Fruit fly (Drosophila melanogaster) whole organism, embryonic: ENCODE data around the gene fog.

Source experiments
- Aef1 ChIP-seq: fragments of 200-800 bp; sonication (Bioruptor generic); IDR thresholded peaks from 3 replicates; pipeline ENCODE4 v1.3.6; 2022; ENCODE audit warnings: missing biosample characterization, missing genetic modification characterization
- Asciz ChIP-seq: fragments of 200-800 bp; sonication (Bioruptor generic); optimal IDR thresholded peaks from 2 replicates; lab custom pipeline; 2017; ENCODE audit warnings: missing biosample characterization, mild to moderate bottlenecking, missing genetic modification characterization, missing genetic modification reagents
- B-H1 ChIP-seq: fragments of 200-800 bp; sonication (Bioruptor generic); IDR thresholded peaks from 3 replicates; pipeline ENCODE4 v1.3.6; 2022; ENCODE audit warnings: missing biosample characterization, missing genetic modification characterization
- CG10959 ChIP-seq: fragments of 200-800 bp; sonication (Bioruptor generic); IDR thresholded peaks from 2 replicates; pipeline ENCODE4 v1.3.6; 2022; ENCODE audit warnings: missing biosample characterization, missing genetic modification characterization
- CG11247 ChIP-seq: fragments of 200-800 bp; sonication (Bioruptor generic); IDR thresholded peaks from 2 replicates; pipeline ENCODE4 v1.3.6; 2022; ENCODE audit warnings: missing biosample characterization, missing genetic modification characterization
- CG11456 ChIP-seq: fragments of 200-800 bp; sonication (Bioruptor generic); IDR thresholded peaks from 3 replicates; pipeline ENCODE4 v1.3.6; 2022; ENCODE audit warnings: missing biosample characterization, missing genetic modification characterization
- CG11695 ChIP-seq: fragments of 200-800 bp; sonication (Bioruptor generic); IDR thresholded peaks from 3 replicates; pipeline ENCODE4 v1.3.6; 2022; ENCODE audit warnings: missing biosample characterization, missing genetic modification characterization
- CG12236 ChIP-seq: fragments of 200-800 bp; sonication (Bioruptor generic); optimal IDR thresholded peaks from 2 replicates; lab custom pipeline; 2016; ENCODE audit warnings: missing biosample characterization, missing genetic modification characterization
- CG12942 ChIP-seq: fragments of 200-800 bp; sonication (Bioruptor generic); optimal IDR thresholded peaks from 3 replicates; lab custom pipeline; 2016; ENCODE audit warnings: missing biosample characterization, missing genetic modification characterization
- CG14860 ChIP-seq: fragments of 200-800 bp; sonication (Bioruptor generic); IDR thresholded peaks from 3 replicates; pipeline ENCODE4 v1.3.6; 2022; ENCODE audit warnings: missing biosample characterization, missing genetic modification characterization; ENCODE audit not compliant: partially characterized antibody
- CG1529 ChIP-seq: fragments of 200-800 bp; sonication (Bioruptor generic); optimal IDR thresholded peaks from 3 replicates; lab custom pipeline; 2018; ENCODE audit warnings: missing biosample characterization, missing genetic modification characterization
- CG1647 ChIP-seq: fragments of 200-800 bp; sonication (Bioruptor generic); optimal IDR thresholded peaks from 3 replicates; lab custom pipeline; 2016; ENCODE audit warnings: missing biosample characterization, missing genetic modification characterization
- CG18476 ChIP-seq: fragments of 200-800 bp; sonication (Bioruptor generic); optimal IDR thresholded peaks from 2 replicates; lab custom pipeline; 2016; ENCODE audit warnings: missing biosample characterization, mild to moderate bottlenecking, missing genetic modification characterization
- CG30431 ChIP-seq: fragments of 200-800 bp; sonication (Bioruptor generic); optimal IDR thresholded peaks from 2 replicates; lab custom pipeline; 2017; ENCODE audit warnings: missing biosample characterization, missing genetic modification characterization
- CG33557 ChIP-seq: fragments of 200-800 bp; sonication (Bioruptor generic); optimal IDR thresholded peaks from 2 replicates; lab custom pipeline; 2019; ENCODE audit warnings: missing biosample characterization, mild to moderate bottlenecking, missing genetic modification characterization, moderate library complexity
- CG3995 ChIP-seq: fragments of 200-800 bp; sonication (Bioruptor generic); optimal IDR thresholded peaks from 3 replicates; lab custom pipeline; 2016; ENCODE audit warnings: missing biosample characterization, missing genetic modification characterization
- CG4360 ChIP-seq: fragments of 200-800 bp; sonication (Bioruptor generic); IDR thresholded peaks from 2 replicates; pipeline ENCODE4 v1.3.6; 2022; ENCODE audit warnings: missing biosample characterization, missing genetic modification characterization
- CG4730 ChIP-seq: fragments of 200-800 bp; sonication (Bioruptor generic); IDR thresholded peaks from 2 replicates; pipeline ENCODE4 v1.3.6; 2022; ENCODE audit warnings: missing biosample characterization, missing genetic modification characterization
- CG5245 ChIP-seq: fragments of 200-800 bp; sonication (Bioruptor generic); optimal IDR thresholded peaks from 3 replicates; lab custom pipeline; 2016; ENCODE audit warnings: missing biosample characterization, missing genetic modification characterization
- CG6683 ChIP-seq: fragments of 200-800 bp; sonication (Bioruptor generic); optimal IDR thresholded peaks from 2 replicates; lab custom pipeline; 2017; ENCODE audit warnings: missing biosample characterization, mild to moderate bottlenecking, missing genetic modification characterization, missing genetic modification reagents
- CG7987 ChIP-seq: fragments of 200-800 bp; sonication (Bioruptor generic); optimal IDR thresholded peaks from 2 replicates; lab custom pipeline; 2018; ENCODE audit warnings: missing biosample characterization, mild to moderate bottlenecking, missing genetic modification characterization, moderate library complexity
- CG8290 ChIP-seq, 3 experiments: fragments of 200-800 bp; sonication (Bioruptor generic); optimal IDR thresholded peaks; 2 replicates each; lab custom pipeline; 2016 to 2019; ENCODE audit warnings: missing biosample characterization in 3 of 3, missing genetic modification characterization in 3 of 3, mild to moderate bottlenecking in 2 of 3, moderate library complexity in 1 of 3
- CrebB ChIP-seq: fragments of 200-800 bp; sonication (Bioruptor generic); optimal IDR thresholded peaks from 3 replicates; lab custom pipeline; 2018; ENCODE audit warnings: missing biosample characterization, mild to moderate bottlenecking, missing genetic modification characterization
- Deaf1 ChIP-seq: fragments of 200-800 bp; optimal IDR thresholded peaks from 3 replicates; lab custom pipeline; 2019; ENCODE audit warnings: missing biosample characterization, mild to moderate bottlenecking, missing genetic modification characterization, moderate library complexity
- Ets65A ChIP-seq: fragments of 200-800 bp; sonication (Bioruptor generic); peaks from one replicate; lab custom pipeline; 2016; ENCODE audit warnings: missing biosample characterization, missing genetic modification characterization
- Fer1 ChIP-seq: fragments of 200-800 bp; sonication (Bioruptor generic); optimal IDR thresholded peaks from 2 replicates; lab custom pipeline; 2017; ENCODE audit warnings: missing biosample characterization, mild to moderate bottlenecking, missing genetic modification characterization
- GATAe ChIP-seq: fragments of 200-800 bp; sonication (Bioruptor generic); conservative IDR thresholded peaks from 2 replicates; pipeline ENCODE4 v1.3.6; 2022; ENCODE audit warnings: missing biosample characterization, missing genetic modification characterization
- HHEX ChIP-seq: fragments of 200-800 bp; sonication (Bioruptor generic); optimal IDR thresholded peaks from 3 replicates; lab custom pipeline; 2017; ENCODE audit warnings: missing biosample characterization, mild to moderate bottlenecking, missing genetic modification characterization, missing genetic modification reagents
- Hr78 ChIP-seq, 2 experiments: fragments of 200-800 bp in 1 of 2; fragments of >200 bp in 1 of 2; sonication (Bioruptor generic) in 1 of 2; optimal IDR thresholded peaks; 2 replicates each; lab custom pipeline; 2017 to 2019; ENCODE audit warnings: missing biosample characterization in 2 of 2, missing genetic modification characterization in 2 of 2, mild to moderate bottlenecking in 1 of 2, moderate library complexity in 1 of 2
- Six4 ChIP-seq: fragments of 200-800 bp; sonication (Bioruptor generic); optimal IDR thresholded peaks from 2 replicates; lab custom pipeline; 2016; ENCODE audit warnings: missing biosample characterization, missing genetic modification characterization
- Sry-β ChIP-seq: fragments of 200-800 bp; sonication (Bioruptor generic); optimal IDR thresholded peaks from 2 replicates; lab custom pipeline; 2018; ENCODE audit warnings: missing biosample characterization, mild to moderate bottlenecking, missing genetic modification characterization, moderate library complexity
- Ssrp ChIP-seq: fragments of 200-800 bp; sonication (Bioruptor generic); optimal IDR thresholded peaks from 2 replicates; lab custom pipeline; 2018; ENCODE audit warnings: missing biosample characterization, mild to moderate bottlenecking, missing genetic modification characterization, moderate library complexity
- Taf1 ChIP-seq: fragments of 200-800 bp; sonication (Bioruptor generic); IDR thresholded peaks from 2 replicates; pipeline ENCODE4 v1.3.6; 2022; ENCODE audit warnings: missing biosample characterization, missing genetic modification characterization
- al ChIP-seq: fragments of 200-800 bp; sonication (Bioruptor generic); IDR thresholded peaks from 2 replicates; pipeline ENCODE4 v1.3.6; 2022; ENCODE audit warnings: missing biosample characterization, missing genetic modification characterization
- amos ChIP-seq: fragments of 200-800 bp; sonication (Bioruptor generic); IDR thresholded peaks from 2 replicates; pipeline ENCODE4 v1.3.6; 2022; ENCODE audit warnings: missing biosample characterization, missing genetic modification characterization; ENCODE audit not compliant: partially characterized antibody
- ap ChIP-seq: fragments of 200-800 bp; sonication (Bioruptor generic); IDR thresholded peaks from 2 replicates; pipeline ENCODE4 v1.3.6; 2022; ENCODE audit warnings: missing biosample characterization, missing genetic modification characterization
- bab2 ChIP-seq: fragments of 200-800 bp; sonication (Bioruptor generic); optimal IDR thresholded peaks from 2 replicates; lab custom pipeline; 2016; ENCODE audit warnings: missing biosample characterization, missing genetic modification characterization
- br ChIP-seq: fragments of >200 bp; optimal IDR thresholded peaks from 2 replicates; lab custom pipeline; 2017
- btn ChIP-seq: fragments of 200-800 bp; sonication (Bioruptor generic); optimal IDR thresholded peaks from 2 replicates; lab custom pipeline; 2016; ENCODE audit warnings: missing biosample characterization, missing genetic modification characterization
- chif ChIP-seq, 2 experiments: fragments of 200-800 bp; sonication (Bioruptor generic); optimal IDR thresholded peaks; 3 replicates each; lab custom pipeline; 2016; ENCODE audit warnings: missing biosample characterization in 2 of 2, missing genetic modification characterization in 2 of 2
- chinmo ChIP-seq: fragments of 200-800 bp; sonication (Bioruptor generic); IDR thresholded peaks from 4 replicates; pipeline ENCODE4 v1.3.6; 2022; ENCODE audit warnings: missing biosample characterization, missing genetic modification characterization; ENCODE audit not compliant: partially characterized antibody
- exex ChIP-seq: fragments of 200-800 bp; sonication (Bioruptor generic); optimal IDR thresholded peaks from 4 replicates; lab custom pipeline; 2018; ENCODE audit warnings: missing biosample characterization, mild to moderate bottlenecking, missing genetic modification characterization, moderate library complexity
- gcm2 ChIP-seq: fragments of 200-800 bp; sonication (Bioruptor generic); optimal IDR thresholded peaks from 2 replicates; lab custom pipeline; 2016; ENCODE audit warnings: missing biosample characterization, missing genetic modification characterization
- jing ChIP-seq: fragments of 200-800 bp; sonication (Bioruptor generic); optimal IDR thresholded peaks from 2 replicates; lab custom pipeline; 2018; ENCODE audit warnings: missing biosample characterization, mild to moderate bottlenecking, missing genetic modification characterization
- maf-S ChIP-seq: fragments of 200-800 bp; sonication (Bioruptor generic); optimal IDR thresholded peaks from 2 replicates; lab custom pipeline; 2016; ENCODE audit warnings: missing biosample characterization, missing genetic modification characterization
- mam ChIP-seq: fragments of 200-800 bp; sonication (Bioruptor generic); optimal IDR thresholded peaks from 3 replicates; lab custom pipeline; 2016; ENCODE audit warnings: missing biosample characterization, missing genetic modification characterization
- sc ChIP-seq, 3 experiments: fragments of >200 bp in 2 of 3; fragments of 200-800 bp in 1 of 3; sonication (Bioruptor generic) in 1 of 3; optimal IDR thresholded peaks; 2 replicates in 2 of 3; 3 replicates in 1 of 3; lab custom pipeline; 2017; ENCODE audit warnings: mild to moderate bottlenecking in 1 of 3, missing biosample characterization in 1 of 3, missing genetic modification characterization in 1 of 3, missing genetic modification reagents in 1 of 3
- sd ChIP-seq: fragments of 200-800 bp; sonication (Bioruptor generic); optimal IDR thresholded peaks from 3 replicates; lab custom pipeline; 2018; ENCODE audit warnings: missing biosample characterization, mild to moderate bottlenecking, missing genetic modification characterization, moderate library complexity
- shn ChIP-seq: fragments of 200-800 bp; sonication (Bioruptor generic); optimal IDR thresholded peaks from 3 replicates; lab custom pipeline; 2016; ENCODE audit warnings: missing biosample characterization, missing genetic modification characterization
- slou ChIP-seq: fragments of 200-800 bp; sonication (Bioruptor generic); optimal IDR thresholded peaks from 3 replicates; lab custom pipeline; 2016; ENCODE audit warnings: missing biosample characterization, missing genetic modification characterization
- vvl ChIP-seq: fragments of 200-800 bp; sonication (Bioruptor generic); IDR thresholded peaks from 2 replicates; pipeline ENCODE4 v1.3.6; 2022; ENCODE audit warnings: missing biosample characterization, missing genetic modification characterization

The fog gene

DNA sequence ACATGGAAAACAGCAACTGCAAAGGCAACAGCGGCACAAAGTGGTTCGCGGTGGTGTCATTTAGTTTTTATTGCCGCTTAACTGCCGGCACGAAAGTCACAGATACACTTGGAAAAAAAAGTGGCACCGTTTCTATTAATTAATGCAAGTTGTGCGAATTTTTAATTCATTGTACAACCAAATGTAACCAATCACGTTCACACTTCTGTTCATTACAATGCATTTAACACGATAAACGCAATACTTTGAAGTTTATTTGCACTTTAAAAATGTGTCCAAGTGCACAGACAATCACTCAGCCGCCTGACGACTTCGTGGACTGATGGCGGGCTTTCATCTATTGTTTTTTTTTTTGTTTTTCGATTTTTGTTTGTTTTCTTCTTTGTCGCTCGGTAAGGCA, 21.5 kb downstream of the fog start (continued):
- no peak for TF ChIP-seq sc (optimal IDR thresholded peaks at IDR 0.05; lab: Kevin White, UChicago)
- peak; percentile 3 for TF ChIP-seq sc (GFP tag; optimal IDR thresholded peaks at IDR 0.05; lab: Kevin White, UChicago)
- TF ChIP-seq GATAe (GFP tag; lab: Robert Waterston, UW), result no peak
- TF ChIP-seq btn (GFP tag; lab: Kevin White, UChicago), result no peak
- no peak for TF ChIP-seq Sry-β (GFP tag; lab: Kevin White, UChicago)
- peak; percentile 32 for TF ChIP-seq Six4
- TF ChIP-seq chif (GFP tag; optimal IDR thresholded peaks at IDR 0.05; lab: Kevin White, UChicago), result peak; percentile 48 to 59
- no peak for TF ChIP-seq CG4730 (GFP tag; lab: Robert Waterston, UW)
- peak; percentile 2 for TF ChIP-seq CG1647
- no peak for TF ChIP-seq CrebB (tag; lab: Kevin White, UChicago)
- TF ChIP-seq CG11247 (GFP tag; lab: Robert Waterston, UW), result 0 out of 2 replicates have a peak, but pooled peaks have one; percentile 10
- TF ChIP-seq vvl (GFP tag; lab: Robert Waterston, UW), result peak; percentile 64
- TF ChIP-seq bab2 (GFP tag; lab: Kevin White, UChicago), result peak; percentile 55
- TF ChIP-seq CG6683 (GFP tag; lab: Kevin White, UChicago), result no peak
- no peak for TF ChIP-seq gcm2 (GFP tag; lab: Kevin White, UChicago)
- TF ChIP-seq br (lab: Kevin White, UChicago), result no peak
- no peak for TF ChIP-seq CG14860 (GFP tag; lab: Robert Waterston, UW)
- TF ChIP-seq jing (GFP tag; lab: Kevin White, UChicago), result peak; percentile 50
- peak; percentile 47 for TF ChIP-seq Ssrp (tag; lab: Kevin White, UChicago)
- TF ChIP-seq CG4360, result peak; percentile 39; the same call in 1 of the 2 replicates
- TF ChIP-seq CG1529 (GFP tag; lab: Kevin White, UChicago), result peak; percentile 8
- no peak for TF ChIP-seq CG12236
- TF ChIP-seq CG10959 (GFP tag; lab: Robert Waterston, UW), result 0 out of 2 replicates have a peak, but pooled peaks have one; percentile 32
- TF ChIP-seq mam, result peak; percentile 18
- peak; percentile 48 for TF ChIP-seq CG30431 (GFP tag; lab: Kevin White, UChicago)
- TF ChIP-seq ap, result peak; percentile 52
- TF ChIP-seq slou (GFP tag; lab: Kevin White, UChicago), result peak; percentile 3
- peak; percentile 33 for TF ChIP-seq HHEX (GFP tag; lab: Kevin White, UChicago)
- TF ChIP-seq chinmo (GFP tag; lab: Robert Waterston, UW), result no peak
- TF ChIP-seq Fer1 (GFP tag; lab: Kevin White, UChicago), result no peak
- TF ChIP-seq CG11456 (GFP tag; lab: Robert Waterston, UW), result no peak
- no peak for TF ChIP-seq CG3995 (GFP tag; lab: Kevin White, UChicago)
- no peak for TF ChIP-seq Deaf1
- TF ChIP-seq exex (tag; lab: Kevin White, UChicago), result no peak
- TF ChIP-seq CG12942, result peak; percentile 49
- peak; percentile 44; the same call in 1 of the 3 replicates for TF ChIP-seq CG11695
- peak; percentile 92 for TF ChIP-seq Ets65A (GFP tag; lab: Kevin White, UChicago)
- no peak for TF ChIP-seq amos (GFP tag; lab: Robert Waterston, UW)
- TF ChIP-seq Hr78 (GFP tag; optimal IDR thresholded peaks at IDR 0.05; lab: Kevin White, UChicago), result no peak
- TF ChIP-seq CG5245, result peak; percentile 42
- no peak for TF ChIP-seq sd (tag; lab: Kevin White, UChicago)
- TF ChIP-seq CG7987 (GFP tag; lab: Kevin White, UChicago), result no peak
- peak; percentile 71 for TF ChIP-seq Asciz (GFP tag; lab: Kevin White, UChicago)
- no peak for TF ChIP-seq CG18476
- no peak for TF ChIP-seq maf-S (GFP tag; lab: Kevin White, UChicago)
- TF ChIP-seq B-H1, result peak; percentile 26; the same call in 1 of the 3 replicates
- TF ChIP-seq shn, result no peak
- peak; percentile 54 for TF ChIP-seq Aef1 (GFP tag; lab: Robert Waterston, UW)
- TF ChIP-seq al (GFP tag; lab: Robert Waterston, UW), result no peak
- TF ChIP-seq CG8290 (GFP tag; optimal IDR thresholded peaks at IDR 0.05; lab: Kevin White, UChicago), result no peak
- peak in 1 of 2 experiments; percentile 63 for TF ChIP-seq CG8290 (tag; optimal IDR thresholded peaks at IDR 0.05; lab: Kevin White, UChicago)
- no peak for TF ChIP-seq CG33557 (GFP tag; lab: Kevin White, UChicago)
- TF ChIP-seq Taf1 (GFP tag; lab: Robert Waterston, UW), result no peak
